Fruit fly (Drosophila melanogaster): Measurements from ENCODE around the gene Spn100A.

DNA sequence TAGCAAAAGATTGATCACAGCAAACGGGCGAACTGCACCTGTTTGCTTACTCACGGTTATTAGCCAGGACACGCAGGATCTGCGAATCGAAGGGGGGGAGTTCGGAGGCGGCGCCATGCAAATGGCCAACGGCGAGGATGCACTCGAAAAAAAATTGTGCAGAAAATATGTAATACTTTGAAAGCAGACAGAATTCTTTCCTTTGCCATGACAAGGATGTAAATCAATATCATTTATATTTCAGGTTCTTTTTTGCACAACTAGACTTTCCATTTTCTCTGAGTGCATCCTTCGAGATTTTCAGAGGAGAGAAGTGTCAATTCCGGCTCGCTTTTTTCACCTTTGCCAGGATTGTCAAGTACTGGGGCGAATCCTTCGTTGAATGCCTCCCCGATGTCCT is 18.8 kb downstream of the Spn100A start:
- no peak for TF ChIP-seq CTCF (optimal IDR thresholded peaks at IDR 0.05)
- TF ChIP-seq CG8478 (optimal IDR thresholded peaks at IDR 0.05), result no peak

Data from S2 (cell line).